Fruit fly (Drosophila melanogaster) whole organism, wandering third instar larva: ENCODE data around the gene hth.
A peak's percentile ranks its signal among the peaks of the same experiment; 100 is the strongest.

Experiments
- CG9705 ChIP-seq: fragments of 200-800 bp; sonication (Bioruptor generic); optimal IDR thresholded peaks from 2 replicates; lab custom pipeline; 2018; ENCODE audit warnings: missing biosample characterization, mild to moderate bottlenecking, missing genetic modification characterization
- CrebA ChIP-seq: fragments of 200-800 bp; sonication (Bioruptor generic); optimal IDR thresholded peaks from 2 replicates; lab custom pipeline; 2016; ENCODE audit warnings: missing biosample characterization, mild to moderate bottlenecking, missing genetic modification characterization, borderline replicate concordance
- Dif ChIP-seq: fragments of 200-275, 200-300 bp; sonication (Bioruptor generic); optimal IDR thresholded peaks from 2 replicates; lab custom pipeline; 2018; ENCODE audit warnings: missing biosample characterization, missing genetic modification characterization; ENCODE audit not compliant: partially characterized antibody
- GATAd ChIP-seq: sonication (Bioruptor generic); optimal IDR thresholded peaks from 2 replicates; lab custom pipeline; 2016; ENCODE audit warnings: missing biosample characterization, missing genetic modification characterization
- HLH106 ChIP-seq: fragments of 200-800 bp; optimal IDR thresholded peaks from 3 replicates; lab custom pipeline; 2019; ENCODE audit warnings: missing biosample characterization, mild to moderate bottlenecking, missing genetic modification characterization, moderate library complexity
- Hnf4 ChIP-seq: fragments of 200-800 bp; sonication (Bioruptor generic); optimal IDR thresholded peaks from 2 replicates; lab custom pipeline; 2016; ENCODE audit warnings: missing biosample characterization, mild to moderate bottlenecking, missing genetic modification characterization
- Hr78 ChIP-seq: fragments of >200 bp; optimal IDR thresholded peaks from 2 replicates; lab custom pipeline; 2017; ENCODE audit warnings: missing biosample characterization, missing genetic modification characterization
- Hr83 ChIP-seq: fragments of 200-300 bp; sonication (Bioruptor generic); optimal IDR thresholded peaks from 2 replicates; lab custom pipeline; 2016; ENCODE audit warnings: missing biosample characterization, mild to moderate bottlenecking, missing genetic modification characterization, moderate library complexity; ENCODE audit not compliant: poor library complexity, severe bottlenecking
- N ChIP-seq: fragments of >200 bp; optimal IDR thresholded peaks from 2 replicates; lab custom pipeline; 2018; ENCODE audit warnings: missing biosample characterization, missing external identifiers, missing genetic modification characterization
- OdsH ChIP-seq: fragments of 200-800 bp; sonication (Bioruptor generic); optimal IDR thresholded peaks from 2 replicates; lab custom pipeline; 2016; ENCODE audit warnings: missing biosample characterization, mild to moderate bottlenecking, missing genetic modification characterization
- Rel ChIP-seq, 2 experiments: fragments of 200-800 bp; sonication (Bioruptor generic) in 1 of 2; optimal IDR thresholded peaks; 2 replicates in 1 of 2; 3 replicates in 1 of 2; lab custom pipeline; 2016 to 2019; ENCODE audit warnings: mild to moderate bottlenecking in 2 of 2, missing biosample characterization in 2 of 2, missing genetic modification characterization in 2 of 2, moderate library complexity in 1 of 2
- Sp1 ChIP-seq: fragments of 200-800 bp; sonication (Bioruptor generic); optimal IDR thresholded peaks from 3 replicates; lab custom pipeline; 2019; ENCODE audit warnings: missing biosample characterization, mild to moderate bottlenecking, missing genetic modification characterization, moderate library complexity
- Vsx2 ChIP-seq: fragments of 200-300, 225-300 bp; sonication (Bioruptor generic); optimal IDR thresholded peaks from 2 replicates; lab custom pipeline; 2018; ENCODE audit warnings: missing biosample characterization, missing genetic modification characterization; ENCODE audit not compliant: partially characterized antibody
- br ChIP-seq: fragments of 200-800 bp; sonication (Bioruptor generic); optimal IDR thresholded peaks from 2 replicates; lab custom pipeline; 2016; ENCODE audit warnings: missing biosample characterization, missing genetic modification characterization
- brk ChIP-seq: fragments of 200-800 bp; sonication (Bioruptor generic); optimal IDR thresholded peaks from 2 replicates; lab custom pipeline; 2016; ENCODE audit warnings: missing biosample characterization, mild to moderate bottlenecking, missing genetic modification characterization
- dl ChIP-seq, 2 experiments: fragments of 175-275, 200-275 bp in 1 of 2; fragments of 200-275 bp in 1 of 2; sonication (Bioruptor generic); optimal IDR thresholded peaks; lab custom pipeline; 2018; ENCODE audit warnings: mild to moderate bottlenecking in 2 of 2, missing biosample characterization in 2 of 2, missing genetic modification characterization in 2 of 2, moderate library complexity in 2 of 2; ENCODE audit not compliant: partially characterized antibody in 2 of 2, insufficient read depth in 1 of 2
- dsf ChIP-seq: sonication (Bioruptor generic); optimal IDR thresholded peaks from 2 replicates; lab custom pipeline; 2016; ENCODE audit warnings: missing biosample characterization, missing genetic modification characterization, borderline replicate concordance
- ey ChIP-seq: fragments of 200-800 bp; sonication (Bioruptor generic); optimal IDR thresholded peaks from 2 replicates; lab custom pipeline; 2016; ENCODE audit warnings: missing biosample characterization, missing genetic modification characterization
- foxo ChIP-seq, 2 experiments: fragments of 200-800 bp; sonication (Bioruptor generic); optimal IDR thresholded peaks; 2 replicates in 1 of 2; 3 replicates in 1 of 2; lab custom pipeline; 2016 to 2017; ENCODE audit warnings: missing biosample characterization in 2 of 2, missing genetic modification characterization in 2 of 2
- fru ChIP-seq: fragments of 200-800 bp; sonication (Bioruptor generic); optimal IDR thresholded peaks from 3 replicates; lab custom pipeline; 2016; ENCODE audit warnings: missing biosample characterization, mild to moderate bottlenecking, missing genetic modification characterization
- h ChIP-seq: fragments of 200-800 bp; sonication (Bioruptor generic); optimal IDR thresholded peaks from 3 replicates; lab custom pipeline; 2016; ENCODE audit warnings: missing biosample characterization, mild to moderate bottlenecking, missing genetic modification characterization
- jim ChIP-seq: fragments of 175-275, 200-325 bp; sonication (Bioruptor generic); optimal IDR thresholded peaks from 2 replicates; lab custom pipeline; 2016; ENCODE audit warnings: missing biosample characterization, mild to moderate bottlenecking, missing genetic modification characterization
- pan ChIP-seq: fragments of >200 bp; optimal IDR thresholded peaks from 2 replicates; lab custom pipeline; 2017
- psq ChIP-seq: fragments of 200-800 bp; sonication (Bioruptor generic); optimal IDR thresholded peaks from 3 replicates; lab custom pipeline; 2017; ENCODE audit warnings: missing biosample characterization, mild to moderate bottlenecking, missing genetic modification characterization, moderate library complexity
- rgr ChIP-seq: fragments of 200-800 bp; sonication (Bioruptor generic); optimal IDR thresholded peaks from 3 replicates; lab custom pipeline; 2016; ENCODE audit warnings: missing biosample characterization, mild to moderate bottlenecking, missing genetic modification characterization
- sage ChIP-seq: fragments of 200-800 bp; sonication (Bioruptor generic); optimal IDR thresholded peaks from 2 replicates; lab custom pipeline; 2016; ENCODE audit warnings: missing biosample characterization, mild to moderate bottlenecking, missing genetic modification characterization
- sv ChIP-seq: fragments of 200-800 bp; sonication (Bioruptor generic); optimal IDR thresholded peaks from 3 replicates; lab custom pipeline; 2016; ENCODE audit warnings: missing biosample characterization, missing genetic modification characterization
- tai ChIP-seq: sonication (Bioruptor generic); optimal IDR thresholded peaks from 2 replicates; lab custom pipeline; 2016; ENCODE audit warnings: missing biosample characterization, missing genetic modification characterization
- woc ChIP-seq: sonication (Bioruptor generic); optimal IDR thresholded peaks from 2 replicates; lab custom pipeline; 2016; ENCODE audit warnings: missing biosample characterization, mild to moderate bottlenecking, missing genetic modification characterization

Gene hth

dm6 chr3R:10537108-10537814 is 102.1 kb downstream of the hth start:
- TF ChIP-seq Hr83 (GFP tag; lab: Kevin White, UChicago) (no peak), sv (GFP tag; lab: Kevin White, UChicago) (peak; percentile 27), HLH106 (tag; lab: Kevin White, UChicago) (no peak)

- peak; percentile 60 for TF ChIP-seq Hr83 (GFP tag; lab: Kevin White, UChicago)
- no peak for TF ChIP-seq Rel (GFP tag; optimal IDR thresholded peaks at IDR 0.05; lab: Kevin White, UChicago)
- TF ChIP-seq Rel (tag; optimal IDR thresholded peaks at IDR 0.05; lab: Kevin White, UChicago): peak; percentile 36
- TF ChIP-seq dl (GFP tag; optimal IDR thresholded peaks at IDR 0.05; lab: Kevin White, UChicago; ENCODE audit: insufficient read depth in 1 of 2, partially characterized antibody in 2 of 2): peak in 1 of 2 experiments; percentile 40
- no peak for TF ChIP-seq sage (GFP tag; lab: Kevin White, UChicago)
- TF ChIP-seq CG9705 (GFP tag; lab: Kevin White, UChicago): no peak
- no peak for TF ChIP-seq ey (GFP tag; lab: Kevin White, UChicago)
- peak; percentile 71 for TF ChIP-seq Dif (GFP tag; lab: Kevin White, UChicago)
- no peak for TF ChIP-seq psq (GFP tag; lab: Kevin White, UChicago)
- TF ChIP-seq brk (GFP tag; lab: Kevin White, UChicago): peak; percentile 32
- TF ChIP-seq N (GFP tag; lab: Kevin White, UChicago): peak; percentile 16
- peak; percentile 32 for TF ChIP-seq jim (GFP tag; lab: Kevin White, UChicago)
- TF ChIP-seq Hnf4: no peak
- TF ChIP-seq pan (lab: Kevin White, UChicago): no peak
- no peak for TF ChIP-seq GATAd (GFP tag; lab: Kevin White, UChicago)
- peak; percentile 27 for TF ChIP-seq br (GFP tag; lab: Kevin White, UChicago)
- peak; percentile 10 for TF ChIP-seq CrebA (GFP tag; lab: Kevin White, UChicago)
- TF ChIP-seq Vsx2 (GFP tag; lab: Kevin White, UChicago): peak; percentile 48
- no peak for TF ChIP-seq dsf (GFP tag; lab: Kevin White, UChicago)
- no peak for TF ChIP-seq Hr78 (GFP tag; lab: Kevin White, UChicago)
- TF ChIP-seq Sp1 (GFP tag; lab: Kevin White, UChicago): no peak
- TF ChIP-seq rgr (GFP tag; lab: Kevin White, UChicago): no peak
Measured at dm6 chr3R:10535498-10536142, 103.7 kb downstream of the hth start.

- no peak for TF ChIP-seq tai (GFP tag; lab: Kevin White, UChicago)
- TF ChIP-seq h: no peak
- TF ChIP-seq HLH106 (tag; lab: Kevin White, UChicago): no peak
- no peak for TF ChIP-seq CG9705 (GFP tag; lab: Kevin White, UChicago)
- no peak for TF ChIP-seq woc (GFP tag; lab: Kevin White, UChicago)
- TF ChIP-seq Hnf4: no peak
- no peak for TF ChIP-seq psq (GFP tag; lab: Kevin White, UChicago)
- no peak for TF ChIP-seq GATAd (GFP tag; lab: Kevin White, UChicago)
Measured at dm6 chr3R:10534689-10535088, 104.7 kb downstream of the hth start.

- TF ChIP-seq sage (GFP tag; lab: Kevin White, UChicago) (no peak), foxo (GFP tag; optimal IDR thresholded peaks at IDR 0.05; lab: Kevin White, UChicago) (peak in 1 of 2 experiments; percentile 39), fru (peak; percentile 16), Hnf4 (peak; percentile 38), GATAd (GFP tag; lab: Kevin White, UChicago) (no peak), rgr (GFP tag; lab: Kevin White, UChicago) (peak; percentile 30), OdsH (GFP tag; lab: Kevin White, UChicago) (peak; percentile 18), h (peak; percentile 50), woc (GFP tag; lab: Kevin White, UChicago) (no peak), psq (GFP tag; lab: Kevin White, UChicago) (peak; percentile 21), br (GFP tag; lab: Kevin White, UChicago) (peak; percentile 29), ey (GFP tag; lab: Kevin White, UChicago) (peak; percentile 35), HLH106 (tag; lab: Kevin White, UChicago) (peak; percentile 5)
Measured at dm6 chr3R:10533146-10533545, 106.2 kb downstream of the hth start.
